Worm (Caenorhabditis elegans) whole organism, midembryonic: ENCODE results near the gene F35D2.2.

ENCODE experiments used
- T22C8.4 ChIP-seq: fragments of 200-800 bp; sonication (Bioruptor generic); IDR thresholded peaks from 2 replicates; pipeline ENCODE4 v1.3.6; 2022; ENCODE audit warnings: missing genetic modification characterization, missing compliant biosample characterization
- cog-1 ChIP-seq: sonication (generic microtip); optimal IDR thresholded peaks from 2 replicates; lab custom pipeline; 2016; ENCODE audit warnings: missing genetic modification characterization, missing compliant biosample characterization
- flt-1 ChIP-seq: fragments of 200-800 bp; sonication (Bioruptor generic); IDR thresholded peaks from 2 replicates; pipeline ENCODE4 v1.3.6; 2022; ENCODE audit warnings: missing genetic modification characterization, missing compliant biosample characterization
- klf-2 ChIP-seq: fragments of 200-800 bp; sonication (Bioruptor generic); conservative IDR thresholded peaks from 2 replicates; pipeline ENCODE4 v1.3.6; 2022; ENCODE audit warnings: missing genetic modification reagents, missing genetic modification characterization, missing compliant biosample characterization
- med-1 ChIP-seq: sonication (generic microtip); optimal IDR thresholded peaks from 2 replicates; lab custom pipeline; 2017; ENCODE audit warnings: missing genetic modification characterization, mild to moderate bottlenecking, missing compliant biosample characterization, antibody characterized with exemption, missing genetic modification reagents; ENCODE audit not compliant: insufficient read depth
- ref-1 ChIP-seq: fragments of 200-800 bp; sonication (Bioruptor generic); conservative IDR thresholded peaks from 2 replicates; pipeline ENCODE4 v1.3.6; 2022; ENCODE audit warnings: missing genetic modification reagents, missing genetic modification characterization, missing compliant biosample characterization
- tab-1 ChIP-seq: fragments of 200-800 bp; sonication (Bioruptor generic); IDR thresholded peaks from 2 replicates; pipeline ENCODE4 v1.3.6; 2022; ENCODE audit warnings: missing genetic modification characterization, missing compliant biosample characterization
- ztf-23 ChIP-seq: fragments of 200-800 bp; sonication (Bioruptor generic); IDR thresholded peaks from 2 replicates; pipeline ENCODE4 v1.3.6; 2022; ENCODE audit warnings: missing genetic modification reagents, missing genetic modification characterization, missing compliant biosample characterization
- ztf-29 ChIP-seq: fragments of 200-800 bp; sonication (Bioruptor generic); IDR thresholded peaks from 2 replicates; pipeline ENCODE4 v1.3.6; 2022; ENCODE audit warnings: missing genetic modification reagents, missing genetic modification characterization, missing compliant biosample characterization

Gene F35D2.2

DNA sequence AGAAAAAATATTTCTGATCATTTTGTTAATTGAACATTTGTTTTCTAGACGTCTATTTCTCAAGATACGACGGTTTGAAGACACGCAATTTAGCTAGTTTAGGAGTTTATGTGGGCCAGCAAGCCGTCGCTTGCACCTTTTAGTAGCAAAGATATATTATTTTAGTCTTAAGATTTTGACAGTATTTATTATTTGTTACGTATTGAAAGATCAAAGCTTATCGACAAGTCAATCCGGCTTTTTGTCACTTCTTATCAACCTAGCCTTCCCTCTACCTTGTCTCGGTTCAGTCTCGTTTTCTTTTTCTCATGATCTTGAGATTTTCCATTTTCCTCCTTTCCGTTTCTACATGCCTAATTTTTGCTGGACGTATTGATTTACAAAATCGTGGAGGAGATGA is at the start of gene F35D2.2:
Gene F35D2.2 (plus strand): TSS at position 301 of the 400 bp plus-strand sequence.
- no peak for TF ChIP-seq tab-1 (GFP tag; lab: Robert Waterston, UW)
- TF ChIP-seq ref-1 = no peak
- no peak for TF ChIP-seq flt-1 (GFP tag; lab: Robert Waterston, UW)
- no peak for TF ChIP-seq klf-2 (GFP tag; lab: Robert Waterston, UW)
- no peak for TF ChIP-seq T22C8.4 (GFP tag; lab: Robert Waterston, UW)
- TF ChIP-seq ztf-29 (GFP tag; lab: Robert Waterston, UW) = no peak
- TF ChIP-seq ztf-23 (GFP tag; lab: Robert Waterston, UW) = no peak
- TF ChIP-seq med-1 (GFP tag; lab: Kevin White, UChicago) = no peak
- no peak for TF ChIP-seq cog-1 (tag; lab: Kevin White, UChicago)

DNA sequence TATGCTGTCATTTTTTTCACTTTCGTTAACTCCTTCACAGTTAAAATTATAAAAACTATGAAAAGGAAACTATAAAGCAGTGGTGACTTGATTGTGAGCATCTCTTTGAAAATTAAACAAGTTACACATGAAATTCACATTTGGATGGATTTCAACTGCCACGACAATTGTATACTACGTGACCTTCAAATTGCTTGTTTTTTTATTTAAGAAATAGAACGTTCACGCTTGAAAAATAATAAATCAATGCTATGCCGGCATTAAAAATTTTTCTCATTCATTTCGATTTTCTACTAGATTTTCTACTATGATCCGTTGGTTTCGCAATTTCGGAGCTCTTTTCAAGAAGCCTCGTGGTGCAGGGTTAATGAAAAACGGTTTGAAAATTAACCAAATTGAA is 48.8 kb upstream of the F35D2.2 start, which contains the start of the genes ZK1290.7 and rnh-1.1:
Gene ZK1290.7 (minus strand): TSS at position 101 of the 400 bp plus-strand sequence.
Gene rnh-1.1 (plus strand): TSS at position 281 of the 400 bp plus-strand sequence.
- no peak for TF ChIP-seq ztf-29 (GFP tag; lab: Robert Waterston, UW)
- TF ChIP-seq cog-1 (tag; lab: Kevin White, UChicago) = no peak
- TF ChIP-seq T22C8.4 (GFP tag; lab: Robert Waterston, UW) = no peak
- no peak for TF ChIP-seq ref-1
- TF ChIP-seq med-1 (GFP tag; lab: Kevin White, UChicago) = no peak
- no peak for TF ChIP-seq tab-1 (GFP tag; lab: Robert Waterston, UW)
- TF ChIP-seq klf-2 (GFP tag; lab: Robert Waterston, UW) = no peak
- no peak for TF ChIP-seq ztf-23 (GFP tag; lab: Robert Waterston, UW)
- TF ChIP-seq flt-1 (GFP tag; lab: Robert Waterston, UW) = no peak

DNA sequence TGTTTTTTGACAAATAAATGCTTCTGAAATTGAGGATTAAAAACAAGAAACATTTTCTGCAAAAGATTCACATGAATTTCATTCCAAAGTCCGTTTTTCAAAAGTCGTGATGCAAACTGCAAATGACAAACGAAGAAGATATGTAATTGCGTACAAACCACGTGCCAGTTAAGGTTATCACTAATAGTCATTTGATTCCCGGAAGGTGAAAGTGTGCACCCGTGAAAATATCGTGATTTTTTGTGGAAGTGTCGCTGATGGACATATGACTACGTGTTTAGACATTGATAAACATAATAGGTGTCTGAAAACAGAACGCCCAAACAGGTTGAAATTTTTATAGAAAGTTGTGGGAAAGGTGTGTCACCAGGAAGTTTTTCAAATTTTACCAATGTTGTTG is 46.0 kb upstream of the F35D2.2 start:
- TF ChIP-seq cog-1 (tag; lab: Kevin White, UChicago) (no peak), ref-1 (no peak), flt-1 (GFP tag; lab: Robert Waterston, UW) (no peak), ztf-29 (GFP tag; lab: Robert Waterston, UW) (no peak), ztf-23 (GFP tag; lab: Robert Waterston, UW) (no peak), tab-1 (GFP tag; lab: Robert Waterston, UW) (no peak), T22C8.4 (GFP tag; lab: Robert Waterston, UW) (no peak), klf-2 (GFP tag; lab: Robert Waterston, UW) (no peak), med-1 (GFP tag; lab: Kevin White, UChicago) (no peak)

DNA sequence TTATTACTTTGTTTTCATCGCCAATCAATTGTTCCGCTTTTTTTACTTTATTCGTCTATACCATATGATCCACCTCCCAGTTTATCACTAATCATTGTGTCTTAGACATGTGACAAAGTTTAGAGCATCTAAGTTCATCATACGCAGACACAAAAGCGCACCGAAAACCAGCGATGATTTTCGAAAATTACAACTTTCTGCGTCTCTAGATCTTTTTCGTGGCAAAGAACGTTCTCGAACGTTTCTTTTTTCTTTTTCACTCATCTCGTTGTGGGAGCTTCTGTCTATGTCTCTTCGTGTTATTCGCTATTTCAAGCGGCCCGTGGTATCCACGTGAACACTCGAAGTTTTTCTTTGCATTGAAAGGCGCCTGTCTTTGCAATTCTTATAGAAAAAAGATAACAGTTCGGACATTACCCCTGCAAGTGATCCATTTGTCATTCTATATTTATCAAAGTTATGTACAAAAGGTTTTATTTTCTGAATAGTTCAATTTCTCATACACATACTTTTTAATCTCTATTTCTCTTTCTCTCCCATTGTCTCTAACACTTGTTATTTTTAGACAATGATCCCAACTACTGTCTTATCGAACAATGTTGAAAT is 45.1 kb upstream of the F35D2.2 start, which contains the start of gene ZK1290.5:
Gene ZK1290.5 (plus strand): TSS at position 566 of the 606 bp plus-strand sequence.
- TF ChIP-seq klf-2 (GFP tag; lab: Robert Waterston, UW) = no peak
- peak; percentile 5 for TF ChIP-seq cog-1 (tag; lab: Kevin White, UChicago)
- TF ChIP-seq T22C8.4 (GFP tag; lab: Robert Waterston, UW) = no peak

DNA sequence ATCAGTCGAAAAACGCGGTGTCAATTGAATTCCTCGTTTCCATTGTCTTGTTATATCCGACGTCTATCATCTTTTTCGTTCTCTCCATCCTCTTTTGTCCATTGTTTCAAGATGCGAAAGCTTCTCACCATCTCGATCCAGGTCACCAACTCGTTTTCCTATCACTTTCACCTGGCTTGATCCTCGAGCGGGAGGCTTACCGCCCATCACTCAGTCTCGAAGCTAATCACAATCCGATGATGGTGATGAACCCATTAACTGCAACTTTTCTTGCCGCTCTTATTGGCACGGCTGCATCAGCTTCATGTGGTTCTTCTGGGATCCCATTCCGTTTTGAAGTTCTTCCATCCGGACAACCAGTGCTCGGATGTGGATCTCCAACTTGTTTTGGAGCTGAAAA is 43.3 kb upstream of the F35D2.2 start, which contains the start of gene wrt-1:
Gene wrt-1 (plus strand): TSS at position 53 of the 400 bp plus-strand sequence.
- TF ChIP-seq ref-1 (no peak), ztf-29 (GFP tag; lab: Robert Waterston, UW) (no peak), med-1 (GFP tag; lab: Kevin White, UChicago) (no peak), tab-1 (GFP tag; lab: Robert Waterston, UW) (no peak), ztf-23 (GFP tag; lab: Robert Waterston, UW) (no peak), klf-2 (GFP tag; lab: Robert Waterston, UW) (no peak), flt-1 (GFP tag; lab: Robert Waterston, UW) (no peak), cog-1 (tag; lab: Kevin White, UChicago) (no peak), T22C8.4 (GFP tag; lab: Robert Waterston, UW) (no peak)

ce11 chrII:7531478-7531877 is 42.8 kb upstream of the F35D2.2 start:
- TF ChIP-seq ref-1 (no peak), ztf-29 (GFP tag; lab: Robert Waterston, UW) (no peak), klf-2 (GFP tag; lab: Robert Waterston, UW) (no peak), ztf-23 (GFP tag; lab: Robert Waterston, UW) (no peak), cog-1 (tag; lab: Kevin White, UChicago) (no peak), T22C8.4 (GFP tag; lab: Robert Waterston, UW) (no peak), tab-1 (GFP tag; lab: Robert Waterston, UW) (no peak), med-1 (GFP tag; lab: Kevin White, UChicago) (no peak)

DNA sequence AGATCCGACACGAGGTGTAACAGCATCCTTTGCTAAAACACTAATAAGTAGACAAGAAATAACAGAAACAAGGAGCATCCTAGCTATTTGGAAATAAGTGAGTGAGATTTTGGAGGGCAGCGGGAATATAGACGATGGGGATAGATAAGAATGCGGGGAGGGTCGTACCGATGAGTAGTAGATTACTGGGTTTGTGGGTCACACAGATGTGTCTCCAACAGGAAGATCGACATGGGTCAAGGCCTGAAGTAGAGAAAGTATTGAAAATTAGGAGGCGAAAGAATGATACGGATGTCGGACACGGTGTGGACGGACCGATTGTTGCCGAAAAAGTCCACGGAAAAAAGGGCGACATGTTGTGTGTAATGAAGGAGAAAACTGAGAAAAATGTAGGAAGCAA is 39.9 kb upstream of the F35D2.2 start, which contains the start of gene wrt-10:
Gene wrt-10 (minus strand): TSS at position 195 of the 400 bp plus-strand sequence.
- TF ChIP-seq klf-2 (GFP tag; lab: Robert Waterston, UW) = no peak
- no peak for TF ChIP-seq med-1 (GFP tag; lab: Kevin White, UChicago)
- no peak for TF ChIP-seq ref-1
- no peak for TF ChIP-seq ztf-23 (GFP tag; lab: Robert Waterston, UW)
- no peak for TF ChIP-seq cog-1 (tag; lab: Kevin White, UChicago)
- no peak for TF ChIP-seq ztf-29 (GFP tag; lab: Robert Waterston, UW)
- TF ChIP-seq T22C8.4 (GFP tag; lab: Robert Waterston, UW) = no peak
- TF ChIP-seq flt-1 (GFP tag; lab: Robert Waterston, UW) = no peak
- no peak for TF ChIP-seq tab-1 (GFP tag; lab: Robert Waterston, UW)

DNA sequence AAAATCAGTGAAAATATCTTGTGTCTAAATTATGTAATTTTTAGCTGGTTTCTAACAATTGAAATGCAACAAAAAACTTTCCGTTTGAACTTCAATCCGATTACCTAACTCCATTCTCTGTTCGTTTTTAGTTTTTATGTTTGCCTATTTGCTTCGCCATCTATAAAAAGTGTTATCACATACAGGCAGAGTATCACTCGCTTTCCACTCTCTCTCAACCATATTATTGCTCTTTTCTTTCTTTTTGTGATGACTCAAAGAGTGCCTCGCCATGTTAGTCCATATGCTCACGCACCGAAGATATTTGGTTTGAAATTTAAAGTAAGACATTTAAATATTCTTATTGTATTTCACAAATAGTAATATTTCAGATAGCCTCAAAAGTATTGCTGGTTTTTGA is 39.3 kb upstream of the F35D2.2 start, which contains the start of gene ZK1290.13:
Gene ZK1290.13 (plus strand): TSS at position 73 of the 400 bp plus-strand sequence.
- TF ChIP-seq flt-1 (GFP tag; lab: Robert Waterston, UW) (no peak), ref-1 (no peak), ztf-29 (GFP tag; lab: Robert Waterston, UW) (no peak)

- TF ChIP-seq T22C8.4 (GFP tag; lab: Robert Waterston, UW) (no peak), klf-2 (GFP tag; lab: Robert Waterston, UW) (no peak), med-1 (GFP tag; lab: Kevin White, UChicago) (no peak), ztf-29 (GFP tag; lab: Robert Waterston, UW) (no peak), cog-1 (tag; lab: Kevin White, UChicago) (no peak), ref-1 (no peak), flt-1 (GFP tag; lab: Robert Waterston, UW) (no peak), ztf-23 (GFP tag; lab: Robert Waterston, UW) (no peak), tab-1 (GFP tag; lab: Robert Waterston, UW) (no peak)
Measured at ce11 chrII:7537603-7538230, 36.5 kb upstream of the F35D2.2 start, which contains the start of gene nfi-1. nfi-1 (plus strand) TSS chrII:7538180.
